Worm (Caenorhabditis elegans) whole organism, mixed stage, embryonic: ENCODE results near the gene F34D10.3.

ENCODE experiments used
- drap-1 ChIP-seq: fragments of 200-800 bp; sonication (Bioruptor generic); optimal IDR thresholded peaks from 3 replicates; lab custom pipeline; 2018; ENCODE audit warnings: mild to moderate bottlenecking, missing genetic modification characterization, missing compliant biosample characterization
- lin-13 ChIP-seq: fragments of 150-350 bp; optimal IDR thresholded peaks from 2 replicates; lab custom pipeline; 2014; ENCODE audit warnings: missing biosample characterization, missing genetic modification characterization
- mab-5 ChIP-seq: fragments of 150-350 bp; optimal IDR thresholded peaks from 2 replicates; lab custom pipeline; 2014; ENCODE audit warnings: missing biosample characterization, missing genetic modification characterization
- mep-1 ChIP-seq: fragments of 150-350 bp; optimal IDR thresholded peaks from 2 replicates; lab custom pipeline; 2017; ENCODE audit warnings: missing biosample characterization, missing genetic modification reagents, missing genetic modification characterization, inconsistent platforms
- nhr-12 ChIP-seq: fragments of 150-350 bp; optimal IDR thresholded peaks from 2 replicates; lab custom pipeline; 2014; ENCODE audit warnings: missing biosample characterization, missing genetic modification characterization
- nhr-76 ChIP-seq: sonication (generic microtip); optimal IDR thresholded peaks from 2 replicates; lab custom pipeline; 2017; ENCODE audit warnings: missing biosample characterization, missing genetic modification characterization
- pha-4 ChIP-seq: fragments of 150-350 bp; optimal IDR thresholded peaks from 2 replicates; lab custom pipeline; 2018; ENCODE audit warnings: missing biosample characterization, missing genetic modification reagents, missing genetic modification characterization
- snpc-4 ChIP-seq: fragments of 150-350 bp; optimal IDR thresholded peaks from 2 replicates; lab custom pipeline; 2014; ENCODE audit warnings: missing biosample characterization, missing genetic modification characterization
- sptf-1 ChIP-seq: sonication (generic microtip); optimal IDR thresholded peaks from 2 replicates; lab custom pipeline; 2017; ENCODE audit warnings: mild to moderate bottlenecking, missing genetic modification characterization, moderate library complexity, missing compliant biosample characterization
- unc-39 ChIP-seq: fragments of 150-350 bp; optimal IDR thresholded peaks from 2 replicates; lab custom pipeline; 2014; ENCODE audit warnings: missing biosample characterization, missing genetic modification characterization
- ztf-11 ChIP-seq: fragments of 150-350 bp; optimal IDR thresholded peaks from 2 replicates; lab custom pipeline; 2014; ENCODE audit warnings: missing biosample characterization, missing genetic modification characterization

DNA sequence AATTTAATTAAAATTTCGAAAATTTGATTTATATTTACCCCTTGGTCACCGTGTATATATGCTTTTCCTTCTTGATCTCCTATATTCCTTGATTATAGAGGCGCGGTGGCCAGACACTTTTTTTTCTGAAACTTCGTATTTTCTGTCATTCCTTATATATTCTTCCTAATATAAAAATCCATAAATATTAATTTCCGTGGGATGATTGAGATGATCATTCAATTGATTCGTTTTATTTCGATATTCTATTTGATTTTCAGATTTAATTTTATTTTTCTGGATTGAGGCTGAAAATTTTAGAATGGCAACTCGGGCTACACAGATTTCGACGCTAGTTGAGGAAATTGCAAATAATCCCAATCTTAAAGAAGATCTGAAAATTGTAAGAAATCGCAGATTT lies 27.5 kb upstream of the F34D10.3 start, which contains the start of gene dph-1:
- no peak for TF ChIP-seq nhr-76
- no peak for TF ChIP-seq snpc-4 (tag; lab: Kevin White, UChicago)
- TF ChIP-seq unc-39, result no peak
- TF ChIP-seq sptf-1 (tag; lab: Kevin White, UChicago), result no peak
- no peak for TF ChIP-seq nhr-12 (tag; lab: Kevin White, UChicago)
- no peak for TF ChIP-seq mep-1 (tag; lab: Kevin White, UChicago)
- TF ChIP-seq pha-4 (tag; lab: Kevin White, UChicago), result no peak
- no peak for TF ChIP-seq drap-1 (GFP tag; lab: Kevin White, UChicago)
- TF ChIP-seq mab-5, result no peak
- no peak for TF ChIP-seq ztf-11 (tag; lab: Kevin White, UChicago)
- TF ChIP-seq lin-13 (tag; lab: Kevin White, UChicago), result no peak
